Fruit fly (Drosophila melanogaster) whole organism, prepupa: ENCODE measurements around the gene CG4820.

Experiments used
- CG10631 ChIP-seq: fragments of 200-800 bp; sonication (Bioruptor generic); optimal IDR thresholded peaks from 2 replicates; lab custom pipeline; 2016; ENCODE audit warnings: missing biosample characterization, missing genetic modification characterization
- CG6854 ChIP-seq: fragments of 200-800 bp; sonication (Bioruptor generic); optimal IDR thresholded peaks from 2 replicates; lab custom pipeline; 2017; ENCODE audit warnings: missing biosample characterization, mild to moderate bottlenecking, missing genetic modification characterization
- Met ChIP-seq: fragments of 200-800 bp; sonication (Bioruptor generic); optimal IDR thresholded peaks from 3 replicates; lab custom pipeline; 2016; ENCODE audit warnings: missing biosample characterization, missing genetic modification characterization
- Smox ChIP-seq: fragments of 200-800 bp; sonication (Bioruptor generic); optimal IDR thresholded peaks from 3 replicates; lab custom pipeline; 2016; ENCODE audit warnings: missing biosample characterization, missing genetic modification characterization
- esn ChIP-seq: fragments of 200-800 bp; sonication (Bioruptor generic); optimal IDR thresholded peaks from 2 replicates; lab custom pipeline; 2016; ENCODE audit warnings: missing biosample characterization, mild to moderate bottlenecking, missing genetic modification characterization, moderate library complexity
- spab ChIP-seq: fragments of 200-800 bp; sonication (Bioruptor generic); optimal IDR thresholded peaks from 2 replicates; lab custom pipeline; 2017; ENCODE audit warnings: missing biosample characterization, mild to moderate bottlenecking, missing genetic modification characterization, missing genetic modification reagents

- TF ChIP-seq spab (GFP tag; lab: Kevin White, UChicago) (no peak), esn (GFP tag; lab: Kevin White, UChicago) (no peak), CG10631 (GFP tag; lab: Kevin White, UChicago) (no peak), CG6854 (GFP tag; lab: Kevin White, UChicago) (no peak), Smox (GFP tag; lab: Kevin White, UChicago) (no peak), Met (GFP tag; lab: Kevin White, UChicago) (no peak)
Measured at dm6 chr3R:11208766-11209331, 7.5 kb upstream of the CG4820 start.
